Worm (Caenorhabditis elegans) whole organism, mixed stage, embryonic: ENCODE measurements around the gene ifo-1.

Experiments
- M03D4.4 ChIP-seq: sonication (generic microtip); optimal IDR thresholded peaks from 2 replicates; lab custom pipeline; 2017; ENCODE audit warnings: mild to moderate bottlenecking, missing genetic modification characterization, missing compliant biosample characterization
- bed-3 ChIP-seq: fragments of 200-800 bp; sonication (Bioruptor generic); optimal IDR thresholded peaks from 3 replicates; lab custom pipeline; 2018; ENCODE audit warnings: mild to moderate bottlenecking, missing genetic modification characterization, moderate library complexity, missing compliant biosample characterization
- blmp-1 ChIP-seq: fragments of 150-350 bp; optimal IDR thresholded peaks from 2 replicates; lab custom pipeline; 2014; ENCODE audit warnings: missing biosample characterization, missing genetic modification characterization
- ceh-39 ChIP-seq: fragments of 150-350 bp; optimal IDR thresholded peaks from 2 replicates; lab custom pipeline; 2014; ENCODE audit warnings: missing biosample characterization, missing genetic modification characterization
- ceh-43 ChIP-seq: fragments of 200-800 bp; sonication (Bioruptor generic); optimal IDR thresholded peaks from 2 replicates; lab custom pipeline; 2018; ENCODE audit warnings: mild to moderate bottlenecking, missing genetic modification characterization, moderate library complexity, missing compliant biosample characterization
- ceh-83 ChIP-seq: fragments of 200-800 bp; sonication (Bioruptor generic); optimal IDR thresholded peaks from 2 replicates; lab custom pipeline; 2018; ENCODE audit warnings: mild to moderate bottlenecking, missing genetic modification characterization, missing compliant biosample characterization
- ces-1 ChIP-seq: fragments of 150-350 bp; optimal IDR thresholded peaks from 2 replicates; lab custom pipeline; 2014; ENCODE audit warnings: missing biosample characterization, missing genetic modification reagents, missing genetic modification characterization
- cnd-1 ChIP-seq: fragments of 200-800 bp; sonication (Bioruptor generic); optimal IDR thresholded peaks from 2 replicates; lab custom pipeline; 2018; ENCODE audit warnings: mild to moderate bottlenecking, missing genetic modification characterization, missing compliant biosample characterization
- elt-1 ChIP-seq: sonication (generic microtip); optimal IDR thresholded peaks from 2 replicates; lab custom pipeline; 2017; ENCODE audit warnings: missing genetic modification characterization, mild to moderate bottlenecking, missing compliant biosample characterization, antibody characterized with exemption, moderate library complexity, borderline replicate concordance; ENCODE audit not compliant: insufficient read depth
- elt-3 ChIP-seq: fragments of 150-350 bp; optimal IDR thresholded peaks from 2 replicates; lab custom pipeline; 2014; ENCODE audit warnings: missing biosample characterization, missing genetic modification characterization
- flh-1 ChIP-seq: fragments of 200-800 bp; sonication (Bioruptor generic); optimal IDR thresholded peaks from 2 replicates; lab custom pipeline; 2018; ENCODE audit warnings: mild to moderate bottlenecking, missing genetic modification characterization, moderate library complexity, missing compliant biosample characterization
- ham-2 ChIP-seq: fragments of 200-800 bp; sonication (Bioruptor generic); optimal IDR thresholded peaks from 2 replicates; lab custom pipeline; 2018; ENCODE audit warnings: mild to moderate bottlenecking, missing genetic modification characterization, missing compliant biosample characterization
- hlh-1 ChIP-seq: fragments of 150-350 bp; optimal IDR thresholded peaks from 2 replicates; lab custom pipeline; 2014; ENCODE audit warnings: missing biosample characterization, missing genetic modification reagents, missing genetic modification characterization
- lin-13 ChIP-seq: fragments of 150-350 bp; optimal IDR thresholded peaks from 2 replicates; lab custom pipeline; 2014; ENCODE audit warnings: missing biosample characterization, missing genetic modification characterization
- lin-32 ChIP-seq: fragments of 200-800 bp; sonication (Bioruptor generic); optimal IDR thresholded peaks from 2 replicates; lab custom pipeline; 2018; ENCODE audit warnings: mild to moderate bottlenecking, missing genetic modification characterization, missing compliant biosample characterization
- lsy-2 ChIP-seq: fragments of 150-350 bp; optimal IDR thresholded peaks from 2 replicates; lab custom pipeline; 2014; ENCODE audit warnings: missing biosample characterization, missing genetic modification characterization
- mab-5 ChIP-seq: fragments of 150-350 bp; optimal IDR thresholded peaks from 2 replicates; lab custom pipeline; 2014; ENCODE audit warnings: missing biosample characterization, missing genetic modification characterization
- mep-1 ChIP-seq: fragments of 150-350 bp; optimal IDR thresholded peaks from 2 replicates; lab custom pipeline; 2017; ENCODE audit warnings: missing biosample characterization, missing genetic modification reagents, missing genetic modification characterization, inconsistent platforms
- mls-2 ChIP-seq: sonication (generic microtip); optimal IDR thresholded peaks from 2 replicates; lab custom pipeline; 2016; ENCODE audit warnings: mild to moderate bottlenecking, missing genetic modification characterization, moderate library complexity, missing compliant biosample characterization
- nhr-237 ChIP-seq: fragments of 150-350 bp; optimal IDR thresholded peaks from 2 replicates; lab custom pipeline; 2014; ENCODE audit warnings: missing biosample characterization, missing genetic modification characterization
- nhr-28 ChIP-seq: fragments of 150-350 bp; optimal IDR thresholded peaks from 2 replicates; lab custom pipeline; 2014; ENCODE audit warnings: missing biosample characterization, missing genetic modification characterization
- nhr-76 ChIP-seq: sonication (generic microtip); optimal IDR thresholded peaks from 2 replicates; lab custom pipeline; 2017; ENCODE audit warnings: missing biosample characterization, missing genetic modification characterization
- pha-4 ChIP-seq: fragments of 150-350 bp; optimal IDR thresholded peaks from 2 replicates; lab custom pipeline; 2018; ENCODE audit warnings: missing biosample characterization, missing genetic modification reagents, missing genetic modification characterization
- sem-2 ChIP-seq: fragments of 200-800 bp; sonication (Bioruptor generic); optimal IDR thresholded peaks from 2 replicates; lab custom pipeline; 2018; ENCODE audit warnings: mild to moderate bottlenecking, missing genetic modification characterization, missing compliant biosample characterization
- snpc-4 ChIP-seq: fragments of 150-350 bp; optimal IDR thresholded peaks from 2 replicates; lab custom pipeline; 2014; ENCODE audit warnings: missing biosample characterization, missing genetic modification characterization
- sptf-1 ChIP-seq: sonication (generic microtip); optimal IDR thresholded peaks from 2 replicates; lab custom pipeline; 2017; ENCODE audit warnings: mild to moderate bottlenecking, missing genetic modification characterization, moderate library complexity, missing compliant biosample characterization
- tbx-8 ChIP-seq: fragments of 200-800 bp; sonication (Bioruptor generic); optimal IDR thresholded peaks from 2 replicates; lab custom pipeline; 2018; ENCODE audit warnings: mild to moderate bottlenecking, missing genetic modification characterization, moderate library complexity, missing compliant biosample characterization
- unc-120 ChIP-seq: sonication (generic microtip); optimal IDR thresholded peaks from 2 replicates; lab custom pipeline; 2017; ENCODE audit warnings: missing genetic modification characterization, missing compliant biosample characterization; ENCODE audit not compliant: poor library complexity, severe bottlenecking
- unc-39 ChIP-seq: fragments of 150-350 bp; optimal IDR thresholded peaks from 2 replicates; lab custom pipeline; 2014; ENCODE audit warnings: missing biosample characterization, missing genetic modification characterization
- unc-62 ChIP-seq: fragments of 150-350 bp; optimal IDR thresholded peaks from 2 replicates; lab custom pipeline; 2014; ENCODE audit warnings: missing biosample characterization, missing genetic modification reagents, missing genetic modification characterization
- zip-8 ChIP-seq: fragments of 150-350 bp; optimal IDR thresholded peaks from 2 replicates; lab custom pipeline; 2014; ENCODE audit warnings: missing biosample characterization, missing genetic modification characterization
- ztf-11 ChIP-seq: fragments of 150-350 bp; optimal IDR thresholded peaks from 2 replicates; lab custom pipeline; 2014; ENCODE audit warnings: missing biosample characterization, missing genetic modification characterization

ifo-1 gene

ce11 chrIV:7323904-7324303 is 2.6 kb downstream of the ifo-1 start:
- no peak for TF ChIP-seq nhr-76 (tag; lab: Kevin White, UChicago)
- TF ChIP-seq flh-1, result no peak
- TF ChIP-seq ces-1, result no peak
- TF ChIP-seq, all 35 proteins: peak for 0

DNA sequence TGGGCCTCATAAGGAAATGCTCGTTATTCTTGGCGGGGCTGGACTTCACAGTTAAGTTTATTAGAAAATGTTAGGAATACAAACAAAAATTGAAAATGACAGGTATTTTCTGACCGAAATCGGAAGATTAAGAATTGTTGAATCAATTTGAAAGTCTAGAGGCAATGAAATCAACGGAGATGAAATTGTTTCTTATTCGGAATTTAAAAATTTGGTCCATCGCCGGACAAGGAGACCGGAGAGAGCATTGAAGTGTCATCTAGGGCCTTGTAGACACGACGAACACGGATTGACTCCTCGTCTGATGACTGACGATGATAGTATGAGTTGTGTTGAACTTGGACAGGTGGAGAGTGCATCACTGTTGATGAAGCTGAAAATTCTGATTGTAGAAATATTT is 5.8 kb downstream of the ifo-1 start:
- TF ChIP-seq bed-3 (no peak), blmp-1 (tag; lab: Kevin White, UChicago) (no peak), nhr-28 (no peak), sem-2 (GFP tag; lab: Kevin White, UChicago) (no peak), zip-8 (tag; lab: Kevin White, UChicago) (no peak), tbx-8 (GFP tag; lab: Kevin White, UChicago) (no peak)

DNA sequence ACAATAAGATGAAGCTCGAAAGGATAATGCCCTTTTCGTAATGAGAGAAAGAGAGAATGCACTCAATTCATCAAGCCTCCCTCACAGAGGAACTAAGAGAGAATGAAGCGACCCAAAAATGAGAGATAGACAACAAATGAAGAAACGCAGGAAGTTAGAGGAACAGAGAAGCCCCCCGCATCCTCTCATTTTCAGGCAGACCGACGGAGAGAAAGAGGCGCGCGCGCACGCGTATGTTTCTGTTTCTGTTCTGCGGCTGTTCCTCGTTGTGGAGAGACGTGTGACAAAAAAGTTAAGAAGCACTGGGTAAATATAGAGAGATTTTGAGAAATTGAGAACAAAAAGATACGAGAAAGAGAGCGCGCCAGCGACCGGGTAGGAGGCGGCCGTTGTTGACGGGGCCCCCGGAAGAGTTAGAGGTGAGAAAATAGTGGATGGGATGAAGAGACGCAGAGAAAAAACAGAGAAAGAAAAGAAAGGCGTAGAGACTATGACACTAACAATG is 6.5 kb downstream of the ifo-1 start:
- TF ChIP-seq blmp-1 (tag; lab: Kevin White, UChicago), result peak; percentile 12
- peak; percentile 78 for TF ChIP-seq ham-2
- peak; percentile 40 for TF ChIP-seq lsy-2 (tag; lab: Kevin White, UChicago)
- peak; percentile 63 for TF ChIP-seq nhr-237 (tag; lab: Kevin White, UChicago)
- TF ChIP-seq unc-39 (tag; lab: Kevin White, UChicago), result no peak
- TF ChIP-seq unc-62, result peak; percentile 70
- no peak for TF ChIP-seq pha-4
- peak; percentile 89 for TF ChIP-seq ces-1
- TF ChIP-seq snpc-4 (tag; lab: Kevin White, UChicago), result no peak
- TF ChIP-seq ceh-39 (tag; lab: Kevin White, UChicago), result no peak
- TF ChIP-seq hlh-1 (tag; lab: Kevin White, UChicago), result peak; percentile 81
- TF ChIP-seq mab-5 (tag; lab: Kevin White, UChicago), result no peak
- no peak for TF ChIP-seq elt-1 (tag; lab: Kevin White, UChicago)
- peak; percentile 38 for TF ChIP-seq mep-1 (tag; lab: Kevin White, UChicago)
- no peak for TF ChIP-seq nhr-76 (tag; lab: Kevin White, UChicago)
- TF ChIP-seq mls-2 (tag; lab: Kevin White, UChicago), result peak; percentile 65
- peak; percentile 87 for TF ChIP-seq unc-120 (tag; lab: Kevin White, UChicago)
- TF ChIP-seq, all 35 proteins: peak for 10

ce11 chrIV:7318900-7319299 is 7.6 kb downstream of the ifo-1 start:
- TF ChIP-seq M03D4.4 (tag; lab: Kevin White, UChicago) (no peak), ceh-43 (GFP tag; lab: Kevin White, UChicago) (no peak), sem-2 (GFP tag; lab: Kevin White, UChicago) (no peak), ces-1 (no peak), zip-8 (tag; lab: Kevin White, UChicago) (no peak), unc-62 (no peak), mls-2 (tag; lab: Kevin White, UChicago) (no peak), elt-3 (tag; lab: Kevin White, UChicago) (no peak), nhr-237 (tag; lab: Kevin White, UChicago) (no peak), lsy-2 (tag; lab: Kevin White, UChicago) (no peak), mab-5 (tag; lab: Kevin White, UChicago) (no peak), ceh-39 (tag; lab: Kevin White, UChicago) (no peak), ceh-83 (GFP tag; lab: Kevin White, UChicago) (no peak), lin-32 (no peak), lin-13 (tag; lab: Kevin White, UChicago) (no peak), cnd-1 (no peak), ztf-11 (tag; lab: Kevin White, UChicago) (no peak)

DNA sequence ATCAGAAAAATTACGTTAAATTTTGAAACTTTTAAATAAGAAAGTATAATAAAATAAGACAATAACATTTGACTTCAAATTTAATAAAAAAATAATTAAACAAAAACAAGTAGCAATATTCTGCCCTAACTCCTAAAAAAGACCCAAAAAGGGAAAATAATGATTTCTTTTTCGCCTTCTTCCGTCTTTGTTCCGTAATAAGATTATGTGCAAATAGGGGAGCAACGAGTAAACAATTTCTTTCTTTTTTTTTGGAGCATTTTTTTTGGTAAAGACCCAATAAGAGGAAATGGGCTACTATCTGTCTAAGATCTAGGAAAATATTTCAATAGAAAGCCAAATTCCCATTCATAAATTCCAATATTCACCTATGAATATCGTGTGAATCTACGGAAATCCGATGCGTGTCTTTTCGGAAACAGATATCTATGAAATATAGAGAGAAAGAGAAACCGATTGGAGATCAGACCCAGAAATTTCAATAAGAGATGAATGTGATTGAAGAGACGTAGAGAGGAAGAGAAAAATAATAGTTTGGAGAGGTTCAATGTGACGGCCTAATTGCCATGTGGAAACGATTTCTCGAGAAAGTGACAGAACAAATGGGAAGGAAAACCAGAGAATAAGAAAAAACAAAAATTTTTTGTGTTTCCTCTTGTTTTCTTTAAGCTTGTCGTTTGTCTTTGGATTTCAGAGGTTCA is 8.5 kb downstream of the ifo-1 start:
- TF ChIP-seq unc-62, result peak; percentile 63
- no peak for TF ChIP-seq sptf-1
- TF ChIP-seq elt-1 (tag; lab: Kevin White, UChicago), result peak; percentile 51
- peak; percentile 83 for TF ChIP-seq ces-1
- TF ChIP-seq, all 35 proteins: peak for 3
